Worm (Caenorhabditis elegans): ENCODE data around the gene cdc-25.4.

cdc-25.4 gene

DNA sequence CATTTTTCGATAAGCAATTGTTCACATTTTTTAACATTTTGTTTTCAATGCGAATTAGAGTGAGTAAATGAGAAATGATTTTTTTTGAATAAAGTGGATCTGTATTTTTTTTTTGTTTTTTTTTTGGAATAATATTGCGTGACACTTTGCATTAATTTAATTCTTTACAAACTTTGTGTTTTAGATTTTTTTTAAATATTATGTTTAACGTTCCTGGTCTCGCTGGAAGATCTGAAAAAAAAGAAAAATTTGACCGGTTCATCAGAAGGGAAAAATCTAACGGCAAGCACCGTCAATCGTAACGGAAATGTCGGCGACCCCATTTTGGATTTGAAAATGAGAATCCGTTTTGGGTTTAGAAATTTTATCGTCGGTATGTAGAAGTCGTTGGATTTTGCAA is at the start of gene cdc-25.4:
Gene cdc-25.4 (minus strand): TSS at position 101 of the 400 bp plus-strand sequence.
- TF ChIP-seq sea-2 (GFP tag; optimal IDR thresholded peaks at IDR 0.05) (no peak), elt-1 (tag; optimal IDR thresholded peaks at IDR 0.05) (no peak), nhr-43 (tag; optimal IDR thresholded peaks at IDR 0.05; ENCODE audit: poor library complexity, severe bottlenecking) (no peak), daf-12 (tag; optimal IDR thresholded peaks at IDR 0.05) (no peak), pha-4 (tag; optimal IDR thresholded peaks at IDR 0.05) (no peak), ceh-16 (tag; optimal IDR thresholded peaks at IDR 0.05) (no peak), lsy-12 (tag; optimal IDR thresholded peaks at IDR 0.05) (no peak), nhr-11 (tag; optimal IDR thresholded peaks at IDR 0.05) (no peak)

DNA sequence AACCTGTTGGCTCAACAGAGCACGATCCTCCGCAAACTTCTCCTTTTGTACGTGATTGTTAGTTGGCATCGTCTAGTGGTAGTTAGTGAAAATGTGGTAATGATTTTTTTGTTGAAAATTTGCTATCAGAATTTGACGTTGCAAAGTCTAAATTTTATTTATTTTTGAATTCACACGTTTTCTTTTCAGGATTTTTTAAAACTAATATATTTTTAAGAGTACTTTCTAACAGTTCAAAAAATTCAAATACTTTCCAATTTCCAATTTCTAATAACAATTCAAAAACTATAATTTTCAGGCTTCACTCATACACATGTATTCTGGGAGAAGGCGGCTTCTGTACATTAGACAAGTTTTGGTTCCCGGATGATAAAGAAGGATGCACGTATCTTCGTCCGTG is 45.1 kb upstream of the cdc-25.4 start, which contains the start of gene ubxn-5:
Gene ubxn-5 (minus strand): TSS at position 101 of the 400 bp plus-strand sequence.
- TF ChIP-seq nhr-43 (tag; optimal IDR thresholded peaks at IDR 0.05; ENCODE audit: poor library complexity, severe bottlenecking) (no peak), lsy-12 (tag; optimal IDR thresholded peaks at IDR 0.05) (no peak), mml-1 (tag; optimal IDR thresholded peaks at IDR 0.05) (no peak), pha-4 (tag; optimal IDR thresholded peaks at IDR 0.05) (no peak), elt-1 (tag; optimal IDR thresholded peaks at IDR 0.05) (no peak), nhr-77 (tag; optimal IDR thresholded peaks at IDR 0.05) (no peak), egl-27 (tag; optimal IDR thresholded peaks at IDR 0.05) (no peak), unc-39 (tag; optimal IDR thresholded peaks at IDR 0.05) (no peak), fkh-10 (GFP tag; optimal IDR thresholded peaks at IDR 0.05) (no peak), hmg-11 (tag; optimal IDR thresholded peaks at IDR 0.05) (no peak), ceh-16 (tag; optimal IDR thresholded peaks at IDR 0.05) (no peak), snpc-4 (tag; optimal IDR thresholded peaks at IDR 0.05) (no peak), elt-3 (tag; optimal IDR thresholded peaks at IDR 0.05) (no peak), ZK546.5 (tag; optimal IDR thresholded peaks at IDR 0.05) (no peak)

DNA sequence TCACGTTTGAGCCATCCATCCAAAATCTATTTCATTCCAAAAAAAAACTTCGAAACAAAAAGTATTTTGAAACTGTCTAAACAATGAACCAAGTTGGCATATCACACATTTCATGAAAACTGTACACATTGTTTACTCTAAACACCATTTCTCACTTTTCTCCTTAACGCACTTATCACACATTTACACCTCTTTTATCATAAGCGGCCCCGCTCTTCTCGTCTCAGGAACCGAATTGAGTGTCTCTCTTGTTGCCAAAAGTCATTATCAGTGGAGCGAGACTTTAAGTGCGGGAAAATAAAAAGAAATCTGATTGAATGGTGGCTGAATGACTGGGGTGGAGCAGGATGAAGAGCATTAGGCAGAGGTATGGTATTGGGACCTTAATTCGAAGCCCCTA is 42.6 kb upstream of the cdc-25.4 start:
- TF ChIP-seq daf-12 (tag; optimal IDR thresholded peaks at IDR 0.05) (no peak), ceh-9 (tag; optimal IDR thresholded peaks at IDR 0.05) (no peak), pha-4 (tag; optimal IDR thresholded peaks at IDR 0.05) (peak; percentile 15), egl-5 (tag; optimal IDR thresholded peaks at IDR 0.05) (no peak), unc-62 (GFP tag; optimal IDR thresholded peaks at IDR 0.05) (no peak), eor-1 (tag; optimal IDR thresholded peaks at IDR 0.05) (no peak), elt-1 (tag; optimal IDR thresholded peaks at IDR 0.05) (no peak), mml-1 (tag; optimal IDR thresholded peaks at IDR 0.05) (no peak), hmg-11 (tag; optimal IDR thresholded peaks at IDR 0.05) (no peak), skn-1 (tag; optimal IDR thresholded peaks at IDR 0.05) (no peak), ztf-4 (tag; optimal IDR thresholded peaks at IDR 0.05) (no peak), elt-2 (tag; optimal IDR thresholded peaks at IDR 0.05) (peak; percentile 60)

DNA sequence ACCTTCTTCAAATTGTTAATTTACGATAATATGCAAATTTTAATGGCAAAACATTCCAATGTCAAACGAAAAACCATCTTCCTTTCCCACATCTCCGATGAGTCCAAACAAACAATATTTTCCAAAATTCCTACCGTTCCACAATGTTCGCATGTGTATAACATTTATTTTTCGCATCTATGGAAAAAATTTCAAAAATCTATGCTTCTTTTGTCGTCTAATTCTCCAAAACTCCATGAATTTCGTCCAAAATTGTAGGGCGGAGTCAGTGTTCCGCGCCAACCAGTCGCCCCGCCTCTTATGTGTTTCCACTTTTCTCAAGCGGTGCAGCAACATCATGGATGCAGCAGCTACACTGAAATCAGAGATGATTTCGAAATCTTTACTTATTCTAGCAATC is 41.7 kb upstream of the cdc-25.4 start, which contains the start of gene T01E8.8:
Gene T01E8.8 (plus strand): TSS at position 301 of the 400 bp plus-strand sequence.
- TF ChIP-seq unc-62 (GFP tag; optimal IDR thresholded peaks at IDR 0.05) (no peak), nhr-43 (tag; optimal IDR thresholded peaks at IDR 0.05; ENCODE audit: poor library complexity, severe bottlenecking) (no peak), ceh-16 (tag; optimal IDR thresholded peaks at IDR 0.05) (no peak), jun-1 (tag; optimal IDR thresholded peaks at IDR 0.05) (no peak), fkh-10 (GFP tag; optimal IDR thresholded peaks at IDR 0.05) (no peak), daf-12 (tag; optimal IDR thresholded peaks at IDR 0.05) (no peak), lin-39 (tag; optimal IDR thresholded peaks at IDR 0.05) (no peak), ZK546.5 (tag; optimal IDR thresholded peaks at IDR 0.05) (no peak), pha-4 (tag; optimal IDR thresholded peaks at IDR 0.05) (no peak), fos-1 (tag; optimal IDR thresholded peaks at IDR 0.05) (no peak), mdl-1 (tag; optimal IDR thresholded peaks at IDR 0.05) (no peak), tbx-2 (tag; optimal IDR thresholded peaks at IDR 0.05) (no peak), nhr-28 (tag; optimal IDR thresholded peaks at IDR 0.05) (no peak), ama-1 (optimal IDR thresholded peaks at IDR 0.05) (no peak), mml-1 (tag; optimal IDR thresholded peaks at IDR 0.05) (no peak), ztf-4 (tag; optimal IDR thresholded peaks at IDR 0.05) (no peak), nhr-67 (tag; optimal IDR thresholded peaks at IDR 0.05) (no peak), egl-27 (tag; optimal IDR thresholded peaks at IDR 0.05) (no peak), elt-1 (tag; optimal IDR thresholded peaks at IDR 0.05) (no peak), ceh-82 (tag; optimal IDR thresholded peaks at IDR 0.05) (no peak)

DNA sequence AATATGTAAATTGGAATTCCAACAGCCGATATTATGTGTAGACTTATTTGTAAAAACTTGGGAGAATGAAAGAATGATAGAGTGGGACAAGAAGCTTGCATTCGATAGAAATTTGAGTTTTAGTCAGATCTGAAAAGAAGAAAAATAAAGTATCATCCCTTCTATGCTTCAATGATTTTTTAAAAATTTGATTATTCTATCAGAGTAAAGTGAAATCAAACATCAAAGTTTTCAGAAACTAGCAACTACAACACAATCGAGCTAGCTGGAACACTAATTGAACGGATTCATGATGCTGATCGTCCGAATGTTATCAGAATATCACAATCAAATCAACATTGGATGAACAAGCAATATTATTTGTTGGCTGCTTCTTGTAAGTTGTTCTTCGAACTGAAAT is 37.8 kb upstream of the cdc-25.4 start, which contains the start of gene srh-135:
Gene srh-135 (minus strand): TSS at position 101 of the 400 bp plus-strand sequence.
- TF ChIP-seq R02D3.7 (tag; optimal IDR thresholded peaks at IDR 0.05) = no peak
- TF ChIP-seq eor-1 (tag; optimal IDR thresholded peaks at IDR 0.05) = no peak
- TF ChIP-seq ztf-4 (tag; optimal IDR thresholded peaks at IDR 0.05) = no peak
- no peak for TF ChIP-seq nhr-12 (tag; optimal IDR thresholded peaks at IDR 0.05)
- TF ChIP-seq ZK546.5 (tag; optimal IDR thresholded peaks at IDR 0.05) = no peak
- no peak for TF ChIP-seq fos-1 (tag; optimal IDR thresholded peaks at IDR 0.05)
- no peak for TF ChIP-seq pqm-1 (tag; optimal IDR thresholded peaks at IDR 0.05)
- no peak for TF ChIP-seq unc-62 (GFP tag; optimal IDR thresholded peaks at IDR 0.05)
- no peak for TF ChIP-seq mdl-1 (tag; optimal IDR thresholded peaks at IDR 0.05)
- TF ChIP-seq fkh-2 (tag; optimal IDR thresholded peaks at IDR 0.05) = no peak
- TF ChIP-seq mml-1 (tag; optimal IDR thresholded peaks at IDR 0.05) = no peak
- TF ChIP-seq nhr-237 (tag; optimal IDR thresholded peaks at IDR 0.05) = no peak
- TF ChIP-seq ceh-9 (tag; optimal IDR thresholded peaks at IDR 0.05) = no peak
